Fruit fly (Drosophila melanogaster) whole organism, prepupa: Measurements from ENCODE around the gene CG12998.

ENCODE experiments used
- CG10631 ChIP-seq: fragments of 200-800 bp; sonication (Bioruptor generic); optimal IDR thresholded peaks from 2 replicates; lab custom pipeline; 2016; ENCODE audit warnings: missing biosample characterization, missing genetic modification characterization
- CG10669 ChIP-seq: fragments of 200-800 bp; sonication (Bioruptor generic); optimal IDR thresholded peaks from 3 replicates; lab custom pipeline; 2018; ENCODE audit warnings: missing biosample characterization, mild to moderate bottlenecking, missing genetic modification characterization, moderate library complexity
- CG11902 ChIP-seq: fragments of 200-800 bp; sonication (Bioruptor generic); optimal IDR thresholded peaks from 3 replicates; lab custom pipeline; 2016; ENCODE audit warnings: missing biosample characterization, missing genetic modification characterization
- CG15336 ChIP-seq: fragments of 200-800 bp; sonication (Bioruptor generic); IDR thresholded peaks from 2 replicates; pipeline ENCODE4 v1.3.6; 2022; ENCODE audit warnings: missing biosample characterization, missing genetic modification characterization
- CG1621 ChIP-seq: fragments of 200-800 bp; sonication (Bioruptor generic); optimal IDR thresholded peaks from 3 replicates; lab custom pipeline; 2018; ENCODE audit warnings: missing biosample characterization, mild to moderate bottlenecking, missing genetic modification characterization
- CG16779 ChIP-seq: fragments of 200-800 bp; sonication (Bioruptor generic); optimal IDR thresholded peaks from 3 replicates; lab custom pipeline; 2017; ENCODE audit warnings: missing biosample characterization, mild to moderate bottlenecking, missing genetic modification characterization
- CG3032 ChIP-seq: fragments of 200-800 bp; optimal IDR thresholded peaks from 2 replicates; lab custom pipeline; 2019; ENCODE audit warnings: missing biosample characterization, mild to moderate bottlenecking, missing genetic modification characterization, moderate library complexity
- CG31627 ChIP-seq: fragments of 200-800 bp; sonication (Bioruptor generic); optimal IDR thresholded peaks from 3 replicates; lab custom pipeline; 2016; ENCODE audit warnings: missing biosample characterization, missing genetic modification characterization
- CG32006 ChIP-seq: fragments of 200-800 bp; sonication (Bioruptor generic); optimal IDR thresholded peaks from 3 replicates; lab custom pipeline; 2017; ENCODE audit warnings: missing biosample characterization, mild to moderate bottlenecking, missing genetic modification characterization
- CG34406 ChIP-seq: fragments of 200-800 bp; sonication (Bioruptor generic); optimal IDR thresholded peaks from 3 replicates; lab custom pipeline; 2016; ENCODE audit warnings: missing biosample characterization, missing genetic modification characterization
- CG3919 ChIP-seq: fragments of 200-800 bp; sonication (Bioruptor generic); optimal IDR thresholded peaks from 3 replicates; lab custom pipeline; 2016; ENCODE audit warnings: missing biosample characterization, missing genetic modification characterization
- CG4318 ChIP-seq: fragments of 200-800 bp; sonication (Bioruptor generic); optimal IDR thresholded peaks from 3 replicates; lab custom pipeline; 2017; ENCODE audit warnings: missing biosample characterization, mild to moderate bottlenecking, missing genetic modification characterization
- CG6163 ChIP-seq: fragments of 200-800 bp; sonication (Bioruptor generic); IDR thresholded peaks from 3 replicates; pipeline ENCODE4 v1.3.6; 2022; ENCODE audit warnings: missing biosample characterization, missing genetic modification characterization
- CG6276 ChIP-seq: fragments of 200-800 bp; sonication (Bioruptor generic); optimal IDR thresholded peaks from 2 replicates; lab custom pipeline; 2017; ENCODE audit warnings: missing biosample characterization, mild to moderate bottlenecking, missing genetic modification characterization
- CG6792 ChIP-seq: fragments of 200-800 bp; sonication (Bioruptor generic); optimal IDR thresholded peaks from 3 replicates; lab custom pipeline; 2016; ENCODE audit warnings: missing biosample characterization, missing genetic modification characterization
- CG6808 ChIP-seq: fragments of 200-800 bp; sonication (Bioruptor generic); optimal IDR thresholded peaks from 3 replicates; lab custom pipeline; 2017; ENCODE audit warnings: missing biosample characterization, missing genetic modification characterization, mild to moderate bottlenecking, moderate library complexity, missing genetic modification reagents
- CG6854 ChIP-seq: fragments of 200-800 bp; sonication (Bioruptor generic); optimal IDR thresholded peaks from 2 replicates; lab custom pipeline; 2017; ENCODE audit warnings: missing biosample characterization, mild to moderate bottlenecking, missing genetic modification characterization
- CG7368 ChIP-seq: fragments of 200-800 bp; sonication (Bioruptor generic); optimal IDR thresholded peaks from 3 replicates; lab custom pipeline; 2016; ENCODE audit warnings: missing biosample characterization, missing genetic modification characterization
- CG8119 ChIP-seq: fragments of 200-800 bp; sonication (Bioruptor generic); IDR thresholded peaks from 3 replicates; pipeline ENCODE4 v1.3.6; 2022; ENCODE audit warnings: missing biosample characterization, missing genetic modification characterization
- CG8319 ChIP-seq: fragments of 200-800 bp; sonication (Bioruptor generic); optimal IDR thresholded peaks from 3 replicates; lab custom pipeline; 2016; ENCODE audit warnings: missing biosample characterization, missing genetic modification characterization
- CG8632 ChIP-seq: fragments of 200-800 bp; sonication (Bioruptor generic); optimal IDR thresholded peaks from 3 replicates; lab custom pipeline; 2016; ENCODE audit warnings: missing biosample characterization, missing genetic modification characterization
- CG9139 ChIP-seq: fragments of 200-800 bp; sonication (Bioruptor generic); optimal IDR thresholded peaks from 3 replicates; lab custom pipeline; 2017; ENCODE audit warnings: missing biosample characterization, mild to moderate bottlenecking, missing genetic modification characterization
- Eip75B ChIP-seq: fragments of 200-800 bp; sonication (Bioruptor generic); optimal IDR thresholded peaks from 3 replicates; lab custom pipeline; 2016; ENCODE audit warnings: missing biosample characterization, missing genetic modification characterization
- Eip78C ChIP-seq: fragments of 200-800 bp; sonication (Bioruptor generic); peaks from one replicate; lab custom pipeline; 2016; ENCODE audit warnings: missing biosample characterization, missing genetic modification characterization
- Eip93F ChIP-seq: fragments of 200-800 bp; sonication (Bioruptor generic); optimal IDR thresholded peaks from 2 replicates; lab custom pipeline; 2016; ENCODE audit warnings: missing biosample characterization, mild to moderate bottlenecking, missing genetic modification characterization
- Ets21C ChIP-seq: fragments of 200-800 bp; sonication (Bioruptor generic); optimal IDR thresholded peaks from 3 replicates; lab custom pipeline; 2016; ENCODE audit warnings: missing biosample characterization, missing genetic modification characterization
- Gug ChIP-seq: fragments of 200-800 bp; sonication (Bioruptor generic); IDR thresholded peaks from 2 replicates; pipeline ENCODE4 v1.3.6; 2022; ENCODE audit warnings: missing biosample characterization, missing genetic modification characterization
- Hr38 ChIP-seq: sonication (Bioruptor generic); optimal IDR thresholded peaks from 2 replicates; lab custom pipeline; 2016; ENCODE audit warnings: missing biosample characterization, missing genetic modification characterization
- Hr4 ChIP-seq: fragments of 200-800 bp; sonication (Bioruptor generic); optimal IDR thresholded peaks from 3 replicates; lab custom pipeline; 2016; ENCODE audit warnings: missing biosample characterization, missing genetic modification characterization
- Lpt ChIP-seq: fragments of 200-800 bp; sonication (Bioruptor generic); optimal IDR thresholded peaks from 3 replicates; lab custom pipeline; 2016; ENCODE audit warnings: missing biosample characterization, missing genetic modification characterization
- Met ChIP-seq: fragments of 200-800 bp; sonication (Bioruptor generic); optimal IDR thresholded peaks from 3 replicates; lab custom pipeline; 2016; ENCODE audit warnings: missing biosample characterization, missing genetic modification characterization
- Smox ChIP-seq: fragments of 200-800 bp; sonication (Bioruptor generic); optimal IDR thresholded peaks from 3 replicates; lab custom pipeline; 2016; ENCODE audit warnings: missing biosample characterization, missing genetic modification characterization
- Sox14 ChIP-seq: fragments of 200-800 bp; sonication (Bioruptor generic); optimal IDR thresholded peaks from 3 replicates; lab custom pipeline; 2016; ENCODE audit warnings: missing biosample characterization, missing genetic modification characterization
- Sox15 ChIP-seq: fragments of 200-800 bp; sonication (Bioruptor generic); optimal IDR thresholded peaks from 3 replicates; lab custom pipeline; 2016; ENCODE audit warnings: missing biosample characterization, missing genetic modification characterization
- achi ChIP-seq: fragments of 200-800 bp; sonication (Bioruptor generic); optimal IDR thresholded peaks from 3 replicates; lab custom pipeline; 2016; ENCODE audit warnings: missing biosample characterization, missing genetic modification characterization
- acj6 ChIP-seq: fragments of 200-800 bp; sonication (Bioruptor generic); optimal IDR thresholded peaks from 3 replicates; lab custom pipeline; 2016; ENCODE audit warnings: missing biosample characterization, missing genetic modification characterization
- cyc ChIP-seq: fragments of 200-800 bp; sonication (Bioruptor generic); optimal IDR thresholded peaks from 3 replicates; lab custom pipeline; 2016; ENCODE audit warnings: missing biosample characterization, missing genetic modification characterization
- dac ChIP-seq: fragments of 200-800 bp; sonication (Bioruptor generic); optimal IDR thresholded peaks from 2 replicates; lab custom pipeline; 2017; ENCODE audit warnings: missing biosample characterization, mild to moderate bottlenecking, missing genetic modification characterization
- dsx ChIP-seq: fragments of 200-800 bp; optimal IDR thresholded peaks from 3 replicates; lab custom pipeline; 2019; ENCODE audit warnings: missing biosample characterization, mild to moderate bottlenecking, missing genetic modification characterization, moderate library complexity; ENCODE audit not compliant: poor library complexity, severe bottlenecking
- eg ChIP-seq: fragments of 200-800 bp; sonication (Bioruptor generic); IDR thresholded peaks from 3 replicates; pipeline ENCODE4 v1.3.6; 2022; ENCODE audit warnings: missing biosample characterization, missing genetic modification characterization
- esn ChIP-seq: fragments of 200-800 bp; sonication (Bioruptor generic); optimal IDR thresholded peaks from 2 replicates; lab custom pipeline; 2016; ENCODE audit warnings: missing biosample characterization, mild to moderate bottlenecking, missing genetic modification characterization, moderate library complexity
- fd59A ChIP-seq: fragments of 200-800 bp; sonication (Bioruptor generic); optimal IDR thresholded peaks from 2 replicates; lab custom pipeline; 2017; ENCODE audit warnings: missing biosample characterization, mild to moderate bottlenecking, missing genetic modification characterization, missing genetic modification reagents
- fd85E ChIP-seq: fragments of 200-800 bp; sonication (Bioruptor generic); optimal IDR thresholded peaks from 3 replicates; lab custom pipeline; 2016; ENCODE audit warnings: missing biosample characterization, missing genetic modification characterization
- fkh ChIP-seq: fragments of 200-800 bp; sonication (Bioruptor generic); optimal IDR thresholded peaks from 3 replicates; lab custom pipeline; 2017; ENCODE audit warnings: missing biosample characterization, mild to moderate bottlenecking, missing genetic modification characterization, moderate library complexity
- lz ChIP-seq: fragments of 200-800 bp; sonication (Bioruptor generic); optimal IDR thresholded peaks from 3 replicates; lab custom pipeline; 2016; ENCODE audit warnings: missing biosample characterization, missing genetic modification characterization
- net ChIP-seq: fragments of 200-800 bp; sonication (Bioruptor generic); optimal IDR thresholded peaks from 3 replicates; lab custom pipeline; 2016; ENCODE audit warnings: missing biosample characterization, missing genetic modification characterization
- pdm3 ChIP-seq: fragments of 200-800 bp; sonication (Bioruptor generic); optimal IDR thresholded peaks from 3 replicates; lab custom pipeline; 2016; ENCODE audit warnings: missing biosample characterization, missing genetic modification characterization
- salr ChIP-seq, 2 experiments: fragments of 200-800 bp; sonication (Bioruptor generic); optimal IDR thresholded peaks; 3 replicates each; lab custom pipeline; 2016 to 2018; ENCODE audit warnings: missing biosample characterization in 2 of 2, missing genetic modification characterization in 2 of 2, mild to moderate bottlenecking in 1 of 2
- svp ChIP-seq: fragments of 200-800 bp; sonication (Bioruptor generic); peaks from one replicate; lab custom pipeline; 2016; ENCODE audit warnings: missing biosample characterization, missing genetic modification characterization
- topi ChIP-seq: fragments of 200-800 bp; sonication (Bioruptor generic); optimal IDR thresholded peaks from 3 replicates; lab custom pipeline; 2016; ENCODE audit warnings: missing biosample characterization, missing genetic modification characterization
- vri ChIP-seq: fragments of 200-800 bp; sonication (Bioruptor generic); optimal IDR thresholded peaks from 3 replicates; lab custom pipeline; 2016; ENCODE audit warnings: missing biosample characterization, mild to moderate bottlenecking, missing genetic modification characterization

CG12998 gene

DNA sequence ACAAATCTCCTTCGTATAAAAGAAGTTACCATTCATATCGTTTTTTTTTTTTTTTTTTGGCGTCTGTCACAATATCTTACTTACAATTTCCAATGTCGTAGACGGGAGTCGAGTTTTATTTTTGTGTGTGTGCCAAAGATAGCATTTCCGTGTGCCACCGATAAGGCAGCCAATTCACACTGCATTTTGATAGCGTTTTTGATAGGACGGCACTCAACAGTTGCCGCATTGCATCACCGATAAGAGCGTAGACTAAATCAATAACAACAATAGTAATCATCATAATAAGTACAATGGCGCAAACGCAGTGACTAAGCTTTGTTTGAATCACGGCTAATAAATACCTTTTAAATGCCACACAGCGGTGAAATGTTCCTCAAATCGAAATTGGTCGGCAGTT lies 32.0 kb upstream of the CG12998 start:
- TF ChIP-seq fkh (GFP tag; lab: Kevin White, UChicago) (peak; percentile 24), vri (peak; percentile 98), net (GFP tag; lab: Kevin White, UChicago) (no peak)

DNA sequence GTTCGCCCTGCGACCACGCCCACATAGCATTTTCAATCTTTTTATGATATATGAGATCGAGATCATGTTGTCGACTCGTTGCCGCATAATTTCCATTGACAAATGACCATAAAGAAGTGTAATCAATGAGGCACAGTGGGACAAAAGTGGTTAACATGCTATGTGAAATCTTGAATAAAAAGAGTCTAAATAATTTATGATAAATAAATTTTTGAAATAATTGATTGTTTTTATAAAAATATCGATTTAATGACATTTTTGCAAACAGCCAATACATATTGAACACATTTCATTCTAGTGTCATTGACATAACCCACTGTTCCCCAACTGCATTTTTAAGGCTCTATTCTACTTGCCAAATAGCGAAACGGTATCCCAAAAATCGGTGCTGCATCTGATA lies 31.0 kb upstream of the CG12998 start:
- no peak for TF ChIP-seq Eip93F (GFP tag; lab: Kevin White, UChicago)
- peak; percentile 58; the same call in 2 of the 3 replicates for TF ChIP-seq CG6163 (GFP tag; lab: Robert Waterston, UW)
- TF ChIP-seq fd85E = no peak
- TF ChIP-seq svp = peak; percentile 38
- TF ChIP-seq dsx (GFP tag; lab: Kevin White, UChicago) = no peak
- peak; percentile 54 for TF ChIP-seq CG32006 (GFP tag; lab: Kevin White, UChicago)
- TF ChIP-seq CG4318 (GFP tag; lab: Kevin White, UChicago) = peak; percentile 2
- TF ChIP-seq CG34406 = peak; percentile 58
- TF ChIP-seq CG6808 (GFP tag; lab: Kevin White, UChicago) = no peak
- TF ChIP-seq salr (GFP tag; optimal IDR thresholded peaks at IDR 0.05; lab: Kevin White, UChicago) = peak in 1 of 2 experiments; percentile 35
- peak; percentile 42 for TF ChIP-seq CG8319 (GFP tag; lab: Kevin White, UChicago)
- TF ChIP-seq CG16779 = no peak
- peak; percentile 46 for TF ChIP-seq CG3919 (GFP tag; lab: Kevin White, UChicago)
- TF ChIP-seq dac = no peak
- no peak for TF ChIP-seq cyc (GFP tag; lab: Kevin White, UChicago)
- no peak for TF ChIP-seq Hr4 (GFP tag; lab: Kevin White, UChicago)
- TF ChIP-seq CG6792 (GFP tag; lab: Kevin White, UChicago) = peak; percentile 41
- peak; percentile 2 for TF ChIP-seq lz (GFP tag; lab: Kevin White, UChicago)
- TF ChIP-seq Met (GFP tag; lab: Kevin White, UChicago) = peak; percentile 54
- TF ChIP-seq Lpt (GFP tag; lab: Kevin White, UChicago) = no peak
- peak; percentile 29 for TF ChIP-seq Smox (GFP tag; lab: Kevin White, UChicago)
- TF ChIP-seq CG9139 (GFP tag; lab: Kevin White, UChicago) = no peak
- TF ChIP-seq topi = peak; percentile 41
- TF ChIP-seq acj6 (GFP tag; lab: Kevin White, UChicago) = peak; percentile 53
- TF ChIP-seq Sox15 (GFP tag; lab: Kevin White, UChicago) = peak; percentile 32
- 0 out of 2 replicates have a peak, but pooled peaks have one; percentile 12 for TF ChIP-seq Gug (GFP tag; lab: Robert Waterston, UW)
- TF ChIP-seq CG10631 (GFP tag; lab: Kevin White, UChicago) = no peak
- no peak for TF ChIP-seq Hr38 (GFP tag; lab: Kevin White, UChicago)
- no peak for TF ChIP-seq CG10669
- peak; percentile 80 for TF ChIP-seq Eip78C (GFP tag; lab: Kevin White, UChicago)
- TF ChIP-seq eg = peak; percentile 77
- TF ChIP-seq achi (GFP tag; lab: Kevin White, UChicago) = peak; percentile 55
- peak; percentile 63 for TF ChIP-seq CG15336 (GFP tag; lab: Robert Waterston, UW)
- peak; percentile 8 for TF ChIP-seq CG7368
- no peak for TF ChIP-seq CG31627 (GFP tag; lab: Kevin White, UChicago)
- no peak for TF ChIP-seq CG3032 (tag; lab: Kevin White, UChicago)
- no peak for TF ChIP-seq CG1621 (tag; lab: Kevin White, UChicago)
- TF ChIP-seq Sox14 (GFP tag; lab: Kevin White, UChicago) = peak; percentile 19
- TF ChIP-seq fd59A (GFP tag; lab: Kevin White, UChicago) = no peak
- peak; percentile 53 for TF ChIP-seq esn (GFP tag; lab: Kevin White, UChicago)
- TF ChIP-seq CG8632 (GFP tag; lab: Kevin White, UChicago) = peak; percentile 52
- TF ChIP-seq Ets21C (GFP tag; lab: Kevin White, UChicago) = no peak
- TF ChIP-seq Eip75B (GFP tag; lab: Kevin White, UChicago) = no peak
- peak; percentile 48 for TF ChIP-seq net (GFP tag; lab: Kevin White, UChicago)
- TF ChIP-seq fkh (GFP tag; lab: Kevin White, UChicago) = no peak
- peak; percentile 20 for TF ChIP-seq CG11902
- TF ChIP-seq CG6276 (GFP tag; lab: Kevin White, UChicago) = peak; percentile 30
- no peak for TF ChIP-seq CG6854 (GFP tag; lab: Kevin White, UChicago)
- TF ChIP-seq CG8119 (GFP tag; lab: Robert Waterston, UW) = peak; percentile 66
- TF ChIP-seq pdm3 (GFP tag; lab: Kevin White, UChicago) = peak; percentile 35
